Worm (Caenorhabditis elegans) whole organism, young adult: ENCODE measurements around the gene grk-2.

ENCODE experiments used
- B0336.3 ChIP-seq: fragments of 200-800 bp; sonication (Bioruptor generic); IDR thresholded peaks from 2 replicates; pipeline ENCODE4 v1.3.6; 2022; ENCODE audit warnings: missing genetic modification characterization, missing compliant biosample characterization
- C17E4.6 ChIP-seq: fragments of 200-800 bp; sonication (Bioruptor generic); IDR thresholded peaks from 2 replicates; pipeline ENCODE4 v1.3.6; 2022; ENCODE audit warnings: missing genetic modification reagents, missing genetic modification characterization, missing compliant biosample characterization
- F23B12.7 ChIP-seq: sonication (generic microtip); optimal IDR thresholded peaks from 2 replicates; lab custom pipeline; 2017; ENCODE audit warnings: missing genetic modification characterization, mild to moderate bottlenecking, missing compliant biosample characterization, antibody characterized with exemption, moderate library complexity; ENCODE audit not compliant: insufficient read depth
- F52B5.7 ChIP-seq: sonication (generic microtip); optimal IDR thresholded peaks from 2 replicates; lab custom pipeline; 2016; ENCODE audit warnings: mild to moderate bottlenecking, missing genetic modification characterization, missing compliant biosample characterization
- F57A8.1 ChIP-seq: fragments of 200-800 bp; sonication (Bioruptor generic); optimal IDR thresholded peaks from 2 replicates; lab custom pipeline; 2018; ENCODE audit warnings: mild to moderate bottlenecking, missing genetic modification characterization, moderate library complexity, missing compliant biosample characterization
- K11D2.4 ChIP-seq: fragments of 200-800 bp; sonication (Bioruptor generic); IDR thresholded peaks from 2 replicates; pipeline ENCODE4 v1.3.6; 2022; ENCODE audit warnings: missing genetic modification reagents, missing genetic modification characterization, missing compliant biosample characterization
- K12H6.12 ChIP-seq: fragments of 200-800 bp; sonication (Bioruptor generic); optimal IDR thresholded peaks from 2 replicates; lab custom pipeline; 2018; ENCODE audit warnings: mild to moderate bottlenecking, missing genetic modification characterization, missing compliant biosample characterization
- Y53G8AR.9 ChIP-seq: fragments of 200-800 bp; sonication (Bioruptor generic); conservative IDR thresholded peaks from 2 replicates; pipeline ENCODE4 v1.3.6; 2022; ENCODE audit warnings: missing genetic modification reagents, missing genetic modification characterization, missing compliant biosample characterization
- Y56A3A.18 ChIP-seq: fragments of 200-800 bp; sonication (Bioruptor generic); IDR thresholded peaks from 2 replicates; pipeline ENCODE4 v1.3.6; 2022; ENCODE audit warnings: missing genetic modification reagents, missing genetic modification characterization, missing compliant biosample characterization
- Y67H2A.10 ChIP-seq: fragments of 200-800 bp; sonication (Bioruptor generic); conservative IDR thresholded peaks from 2 replicates; pipeline ENCODE4 v1.3.6; 2022; ENCODE audit warnings: missing genetic modification reagents, missing genetic modification characterization, missing compliant biosample characterization
- aptf-2 ChIP-seq: fragments of 200-800 bp; sonication (Bioruptor generic); conservative IDR thresholded peaks from 2 replicates; pipeline ENCODE4 v1.3.6; 2022; ENCODE audit warnings: missing genetic modification reagents, missing genetic modification characterization, missing compliant biosample characterization
- atf-7 ChIP-seq: sonication (generic microtip); optimal IDR thresholded peaks from 2 replicates; lab custom pipeline; 2017; ENCODE audit warnings: mild to moderate bottlenecking, missing genetic modification characterization, missing compliant biosample characterization
- athp-1 ChIP-seq: sonication (generic microtip); optimal IDR thresholded peaks from 2 replicates; lab custom pipeline; 2017; ENCODE audit warnings: mild to moderate bottlenecking, missing genetic modification characterization, missing compliant biosample characterization
- attf-5 ChIP-seq: fragments of 200-800 bp; sonication (Bioruptor generic); optimal IDR thresholded peaks from 2 replicates; lab custom pipeline; 2018; ENCODE audit warnings: mild to moderate bottlenecking, missing genetic modification characterization, missing compliant biosample characterization
- ccch-3 ChIP-seq: fragments of 200-800 bp; sonication (Bioruptor generic); optimal IDR thresholded peaks from 2 replicates; lab custom pipeline; 2018; ENCODE audit warnings: mild to moderate bottlenecking, missing genetic modification characterization, missing compliant biosample characterization
- cebp-1 ChIP-seq, 2 experiments: fragments of 200-800 bp in 1 of 2; sonication (Bioruptor generic) in 1 of 2; sonication (generic microtip) in 1 of 2; IDR thresholded peaks in 1 of 2; optimal IDR thresholded peaks in 1 of 2; 2 replicates each; pipeline versions ENCODE4 v1.3.6 to Lab custom; 2017 to 2022; ENCODE audit warnings: missing compliant biosample characterization in 2 of 2, missing genetic modification characterization in 2 of 2, mild to moderate bottlenecking in 1 of 2, missing genetic modification reagents in 1 of 2, moderate library complexity in 1 of 2
- ceh-27 ChIP-seq: fragments of 200-800 bp; sonication (Bioruptor generic); optimal IDR thresholded peaks from 2 replicates; lab custom pipeline; 2018; ENCODE audit warnings: mild to moderate bottlenecking, missing genetic modification characterization, moderate library complexity, missing compliant biosample characterization
- ceh-40 ChIP-seq: fragments of 200-800 bp; sonication (Bioruptor generic); IDR thresholded peaks from 2 replicates; pipeline ENCODE4 v1.3.6; 2022; ENCODE audit warnings: missing genetic modification characterization, missing compliant biosample characterization
- dox-1 ChIP-seq: fragments of 200-800 bp; sonication (Bioruptor generic); IDR thresholded peaks from 2 replicates; pipeline ENCODE4 v1.3.6; 2022; ENCODE audit warnings: missing genetic modification reagents, missing genetic modification characterization, missing compliant biosample characterization
- egl-44 ChIP-seq: fragments of 200-800 bp; sonication (Bioruptor generic); IDR thresholded peaks from 2 replicates; pipeline ENCODE4 v1.3.6; 2022; ENCODE audit warnings: missing genetic modification reagents, missing genetic modification characterization, missing compliant biosample characterization
- ekl-4 ChIP-seq: fragments of 200-800 bp; sonication (Bioruptor generic); IDR thresholded peaks from 2 replicates; pipeline ENCODE4 v1.3.6; 2022; ENCODE audit warnings: missing genetic modification reagents, missing genetic modification characterization, missing compliant biosample characterization
- ets-4 ChIP-seq: fragments of 200-800 bp; sonication (Bioruptor generic); optimal IDR thresholded peaks from 2 replicates; lab custom pipeline; 2018; ENCODE audit warnings: mild to moderate bottlenecking, missing genetic modification characterization, missing compliant biosample characterization
- gei-17 ChIP-seq: fragments of 200-800 bp; sonication (Bioruptor generic); optimal IDR thresholded peaks from 2 replicates; lab custom pipeline; 2018; ENCODE audit warnings: mild to moderate bottlenecking, missing genetic modification characterization, missing compliant biosample characterization
- hmg-1.2 ChIP-seq: fragments of 200-800 bp; sonication (Bioruptor generic); IDR thresholded peaks from 2 replicates; pipeline ENCODE4 v1.3.6; 2022; ENCODE audit warnings: missing genetic modification reagents, missing genetic modification characterization, missing compliant biosample characterization
- hrde-1 ChIP-seq: sonication (generic microtip); optimal IDR thresholded peaks from 2 replicates; lab custom pipeline; 2016; ENCODE audit warnings: missing genetic modification characterization, mild to moderate bottlenecking, missing compliant biosample characterization, moderate library complexity, missing genotype, missing genetic modification reagents, borderline replicate concordance
- lin-35 ChIP-seq, 3 experiments: fragments of 150-350 bp in 2 of 3; sonication (generic microtip) in 1 of 3; optimal IDR thresholded peaks; 2 replicates each; lab custom pipeline; 2014 to 2018; ENCODE audit warnings: missing biosample characterization in 3 of 3, missing genetic modification characterization in 3 of 3, missing genetic modification reagents in 3 of 3
- lin-40 ChIP-seq: sonication (generic microtip); optimal IDR thresholded peaks from 2 replicates; lab custom pipeline; 2016; ENCODE audit warnings: missing genetic modification characterization, mild to moderate bottlenecking, missing compliant biosample characterization, missing genotype, missing genetic modification reagents
- madf-6 ChIP-seq: fragments of 200-800 bp; sonication (Bioruptor generic); IDR thresholded peaks from 2 replicates; pipeline ENCODE4 v1.3.6; 2022; ENCODE audit warnings: missing genetic modification reagents, missing genetic modification characterization, missing compliant biosample characterization
- mcd-1 ChIP-seq: fragments of 200-800 bp; sonication (Bioruptor generic); IDR thresholded peaks from 2 replicates; pipeline ENCODE4 v1.3.6; 2022; ENCODE audit warnings: missing genetic modification reagents, missing genetic modification characterization, missing compliant biosample characterization
- mes-4 ChIP-seq: sonication (generic microtip); optimal IDR thresholded peaks from 2 replicates; lab custom pipeline; 2016; ENCODE audit warnings: missing genotype, missing genetic modification characterization, missing compliant biosample characterization
- nfya-1 ChIP-seq: sonication (generic microtip); optimal IDR thresholded peaks from 2 replicates; lab custom pipeline; 2017; ENCODE audit warnings: antibody characterized with exemption, missing compliant biosample characterization, missing genetic modification characterization, borderline replicate concordance; ENCODE audit not compliant: insufficient read depth
- nhr-120 ChIP-seq: fragments of 200-800 bp; sonication (Bioruptor generic); IDR thresholded peaks from 2 replicates; pipeline ENCODE4 v1.3.6; 2022; ENCODE audit warnings: missing genetic modification characterization, missing compliant biosample characterization
- nhr-27 ChIP-seq: fragments of 200-800 bp; sonication (Bioruptor generic); optimal IDR thresholded peaks from 2 replicates; lab custom pipeline; 2018; ENCODE audit warnings: mild to moderate bottlenecking, missing genetic modification characterization, moderate library complexity, missing compliant biosample characterization
- pbrm-1 ChIP-seq: fragments of 200-800 bp; sonication (Bioruptor generic); IDR thresholded peaks from 2 replicates; pipeline ENCODE4 v1.3.6; 2022; ENCODE audit warnings: missing genetic modification reagents, missing genetic modification characterization, missing compliant biosample characterization
- rcor-1 ChIP-seq: fragments of 200-800 bp; sonication (Bioruptor generic); IDR thresholded peaks from 2 replicates; pipeline ENCODE4 v1.3.6; 2022; ENCODE audit warnings: missing genetic modification reagents, missing genetic modification characterization, missing compliant biosample characterization
- repo-1 ChIP-seq: sonication (generic microtip); optimal IDR thresholded peaks from 2 replicates; lab custom pipeline; 2017; ENCODE audit warnings: mild to moderate bottlenecking, missing genetic modification characterization, missing compliant biosample characterization
- snpc-1.1 ChIP-seq: sonication (generic microtip); optimal IDR thresholded peaks from 2 replicates; lab custom pipeline; 2017; ENCODE audit warnings: missing genetic modification characterization, mild to moderate bottlenecking, missing compliant biosample characterization, antibody characterized with exemption, moderate library complexity, missing genotype, missing genetic modification reagents; ENCODE audit not compliant: insufficient read depth
- tbx-9 ChIP-seq: sonication (generic microtip); optimal IDR thresholded peaks from 2 replicates; lab custom pipeline; 2016; ENCODE audit warnings: borderline replicate concordance, missing genetic modification characterization, inconsistent platforms, missing compliant biosample characterization
- tlf-1 ChIP-seq: fragments of 200-800 bp; sonication (Bioruptor generic); optimal IDR thresholded peaks from 2 replicates; lab custom pipeline; 2018; ENCODE audit warnings: mild to moderate bottlenecking, missing genetic modification characterization, missing compliant biosample characterization
- zfh-2 ChIP-seq: fragments of 200-800 bp; sonication (Bioruptor generic); conservative IDR thresholded peaks from 2 replicates; pipeline ENCODE4 v1.3.6; 2022; ENCODE audit warnings: missing genetic modification reagents, missing genetic modification characterization, missing compliant biosample characterization
- ztf-18 ChIP-seq: sonication (generic microtip); optimal IDR thresholded peaks from 2 replicates; lab custom pipeline; 2016; ENCODE audit warnings: missing genotype, mild to moderate bottlenecking, missing genetic modification characterization, missing compliant biosample characterization

The grk-2 gene

ce11 chrIII:665173-665757 lies 10.7 kb upstream of the grk-2 start, which contains the start of gene C09F5.3:
TSS of gene C09F5.3 (minus strand) at chrIII:665266.
- TF ChIP-seq zfh-2 (peak; percentile 42; the same call in 1 of the 2 replicates), ztf-18 (tag; lab: Kevin White, UChicago) (no peak), ceh-40 (GFP tag; lab: Robert Waterston, UW) (no peak), F52B5.7 (tag; lab: Kevin White, UChicago) (no peak)

ce11 chrIII:668303-668893 lies 7.5 kb upstream of the grk-2 start, which contains the start of gene W02B3.3:
TSS of gene W02B3.3 (minus strand) at chrIII:668433.
- TF ChIP-seq K12H6.12 (peak; percentile 59), cebp-1 (GFP tag; IDR thresholded peaks at IDR 0.05; lab: Robert Waterston, UW) (no peak), cebp-1 (tag; optimal IDR thresholded peaks at IDR 0.05; lab: Kevin White, UChicago) (no peak), athp-1 (no peak), tlf-1 (GFP tag; lab: Kevin White, UChicago) (no peak), nhr-27 (tag; lab: Kevin White, UChicago) (no peak), F23B12.7 (tag; lab: Kevin White, UChicago) (no peak), pbrm-1 (0 out of 2 replicates have a peak, but pooled peaks have one; percentile 16), zfh-2 (peak; percentile 87), aptf-2 (GFP tag; lab: Robert Waterston, UW) (no peak), Y67H2A.10 (no peak), ceh-27 (peak; percentile 66), lin-40 (tag; lab: Kevin White, UChicago) (peak; percentile 57), lin-35 (GFP tag; optimal IDR thresholded peaks at IDR 0.05; lab: Kevin White, UChicago) (peak in 1 of 3 experiments; percentile 45), nfya-1 (tag; lab: Kevin White, UChicago) (no peak), hmg-1.2 (GFP tag; lab: Robert Waterston, UW) (peak; percentile 41; the same call in 1 of the 2 replicates), mcd-1 (GFP tag; lab: Robert Waterston, UW) (peak; percentile 39; the same call in 1 of the 2 replicates), dox-1 (GFP tag; lab: Robert Waterston, UW) (peak; percentile 17; the same call in 1 of the 2 replicates), egl-44 (peak; percentile 26; the same call in 1 of the 2 replicates)

ce11 chrIII:670994-671393 lies 4.9 kb upstream of the grk-2 start:
- TF ChIP-seq rcor-1 (GFP tag; lab: Robert Waterston, UW) (no peak), F57A8.1 (GFP tag; lab: Kevin White, UChicago) (no peak), ekl-4 (no peak), K11D2.4 (GFP tag; lab: Robert Waterston, UW) (no peak), tlf-1 (GFP tag; lab: Kevin White, UChicago) (no peak), K12H6.12 (peak; percentile 51), nhr-120 (GFP tag; lab: Robert Waterston, UW) (no peak), ztf-18 (tag; lab: Kevin White, UChicago) (no peak), cebp-1 (GFP tag; IDR thresholded peaks at IDR 0.05; lab: Robert Waterston, UW) (no peak), cebp-1 (tag; optimal IDR thresholded peaks at IDR 0.05; lab: Kevin White, UChicago) (peak; percentile 43), Y53G8AR.9 (no peak), mes-4 (no peak), atf-7 (tag; lab: Kevin White, UChicago) (no peak), Y56A3A.18 (GFP tag; lab: Robert Waterston, UW) (no peak), C17E4.6 (GFP tag; lab: Robert Waterston, UW) (no peak), gei-17 (GFP tag; lab: Kevin White, UChicago) (no peak), madf-6 (GFP tag; lab: Robert Waterston, UW) (no peak), B0336.3 (GFP tag; lab: Robert Waterston, UW) (no peak), attf-5 (peak; percentile 1), egl-44 (no peak), snpc-1.1 (tag; lab: Kevin White, UChicago) (no peak), repo-1 (tag; lab: Kevin White, UChicago) (no peak), hrde-1 (tag; lab: Kevin White, UChicago) (no peak), ccch-3 (GFP tag; lab: Kevin White, UChicago) (no peak), ets-4 (GFP tag; lab: Kevin White, UChicago) (no peak), ceh-27 (peak; percentile 5), tbx-9 (no peak), lin-40 (tag; lab: Kevin White, UChicago) (peak; percentile 46)
